Worm (Caenorhabditis elegans): ENCODE data around the gene nspb-8.

- no peak for TF ChIP-seq php-3 (GFP tag; IDR thresholded peaks at IDR 0.05)
- no peak for TF ChIP-seq Y48G9A.11 (GFP tag; IDR thresholded peaks at IDR 0.05)
- TF ChIP-seq nhr-48 (tag; optimal IDR thresholded peaks at IDR 0.05), result no peak
- no peak for TF ChIP-seq nhr-237 (tag; optimal IDR thresholded peaks at IDR 0.05)
- TF ChIP-seq pqm-1 (tag; optimal IDR thresholded peaks at IDR 0.05), result no peak
- no peak for TF ChIP-seq unc-62 (GFP tag; optimal IDR thresholded peaks at IDR 0.05 in 1 of 2)
- TF ChIP-seq unc-62 (tag; optimal IDR thresholded peaks at IDR 0.05), result no peak
- TF ChIP-seq nhr-6 (tag; optimal IDR thresholded peaks at IDR 0.05), result peak; percentile 54
- TF ChIP-seq fos-1 (tag; optimal IDR thresholded peaks at IDR 0.05), result no peak
These were observed 30.2 kb upstream of the nspb-8 start for ce11 chrII:14610492-14611142.

Data from whole organism, L4 larva.